Fruit fly (Drosophila melanogaster): Measurements from ENCODE around the gene CG15771.

CG15771 gene

DNA sequence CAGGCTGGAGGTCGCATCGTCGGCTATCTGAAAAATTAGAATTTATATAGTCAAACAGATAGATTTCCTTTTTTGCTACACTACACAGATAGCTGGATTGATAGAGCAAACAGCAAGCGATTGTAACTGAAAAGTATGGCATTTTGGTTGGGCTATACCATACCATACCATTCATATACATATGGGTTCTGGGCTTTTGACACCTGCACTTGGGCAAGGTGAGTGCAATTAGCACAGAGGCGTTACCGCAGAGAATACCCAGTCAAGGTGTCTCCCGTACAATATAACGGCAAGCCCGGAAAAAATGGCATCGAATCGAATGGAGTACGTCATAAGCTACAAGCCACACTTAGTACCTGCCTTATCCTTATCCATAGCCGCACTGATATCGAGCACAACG, 40.6 kb upstream of the CG15771 start:
- no peak for TF ChIP-seq CG15514 (GFP tag; optimal IDR thresholded peaks at IDR 0.05)

DNA sequence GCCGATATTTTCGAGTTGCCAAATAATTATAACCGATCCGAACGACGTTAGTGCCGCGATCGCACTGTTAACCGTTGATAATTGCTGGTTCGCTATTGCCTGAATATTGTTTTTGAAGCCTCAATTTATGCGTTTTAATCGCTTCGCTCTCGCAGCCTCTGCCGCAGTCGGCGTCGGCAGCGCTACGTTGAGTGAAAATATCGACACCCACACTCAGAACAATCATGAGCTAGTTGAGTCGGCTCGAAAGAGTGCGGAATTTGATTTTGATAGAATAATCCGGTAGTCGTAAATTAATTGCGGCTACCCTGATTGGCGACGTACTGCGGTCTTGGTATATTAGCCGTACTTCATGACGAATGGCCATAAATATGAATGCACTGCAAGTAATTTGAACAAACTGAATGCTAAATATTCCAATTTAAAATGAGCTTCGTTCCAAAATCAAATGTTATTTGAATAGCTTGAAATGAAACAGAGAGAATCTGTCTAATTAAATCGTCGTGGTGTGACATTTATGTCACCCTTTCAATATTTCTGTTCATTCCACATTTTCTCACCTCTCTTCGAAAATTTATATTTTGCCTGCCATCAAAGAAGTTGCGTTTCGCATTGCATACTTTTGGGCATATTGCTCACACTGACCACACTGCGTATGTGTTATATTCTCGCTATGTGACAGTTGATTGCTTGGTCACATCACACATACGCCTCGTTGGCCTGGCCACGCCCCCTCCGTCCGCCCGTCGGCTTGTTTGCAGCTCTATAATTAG, 39.7 kb upstream of the CG15771 start:
- TF ChIP-seq CG2875 (GFP tag; optimal IDR thresholded peaks at IDR 0.05): no peak
- no peak for TF ChIP-seq ro (GFP tag; IDR thresholded peaks at IDR 0.05)
- TF ChIP-seq B-H2 (GFP tag; optimal IDR thresholded peaks at IDR 0.05): no peak
- TF ChIP-seq ems (GFP tag; optimal IDR thresholded peaks at IDR 0.05): no peak
- no peak for TF ChIP-seq CG14441 (GFP tag; IDR thresholded peaks at IDR 0.05)
- TF ChIP-seq ci (GFP tag; IDR thresholded peaks at IDR 0.05): peak; percentile 13; the same call in 1 of the 3 replicates
- TF ChIP-seq CG32772 (GFP tag; IDR thresholded peaks at IDR 0.05): no peak
- TF ChIP-seq CG12391 (tag; optimal IDR thresholded peaks at IDR 0.05): no peak
- TF ChIP-seq Sox102F (GFP tag; optimal IDR thresholded peaks at IDR 0.05): no peak
- no peak for TF ChIP-seq knrl (GFP tag; IDR thresholded peaks at IDR 0.05; ENCODE audit: partially characterized antibody)
- no peak for TF ChIP-seq disco-r (GFP tag; optimal IDR thresholded peaks at IDR 0.05)
- TF ChIP-seq Ada2b (GFP tag; IDR thresholded peaks at IDR 0.05): no peak
- peak; percentile 83 for TF ChIP-seq z (GFP tag; IDR thresholded peaks at IDR 0.05)
- no peak for TF ChIP-seq hth (optimal IDR thresholded peaks at IDR 0.05)
- no peak for TF ChIP-seq bab2 (GFP tag; optimal IDR thresholded peaks at IDR 0.05)
- no peak for TF ChIP-seq CG4424 (GFP tag; optimal IDR thresholded peaks at IDR 0.05)
- TF ChIP-seq CG2678 (tag; optimal IDR thresholded peaks at IDR 0.05): peak; percentile 19
- TF ChIP-seq CG30020 (tag; optimal IDR thresholded peaks at IDR 0.05): no peak
- peak; percentile 4 for TF ChIP-seq Meics (GFP tag; optimal IDR thresholded peaks at IDR 0.05)
- no peak for TF ChIP-seq HLHmδ (GFP tag; optimal IDR thresholded peaks at IDR 0.05)
- 0 out of 2 replicates have a peak, but pooled peaks have one; percentile 14 for TF ChIP-seq E2f1 (GFP tag; IDR thresholded peaks at IDR 0.05)
- peak; percentile 26; the same call in 1 of the 2 replicates for TF ChIP-seq slbo (GFP tag; IDR thresholded peaks at IDR 0.05)
- TF ChIP-seq wek (GFP tag; optimal IDR thresholded peaks at IDR 0.05): no peak
- no peak for TF ChIP-seq CG11696 (GFP tag; IDR thresholded peaks at IDR 0.05)
- no peak for TF ChIP-seq Xbp1 (GFP tag; optimal IDR thresholded peaks at IDR 0.05)
- peak; percentile 19 for TF ChIP-seq CG15269 (tag; optimal IDR thresholded peaks at IDR 0.05)
- TF ChIP-seq lilli (GFP tag; optimal IDR thresholded peaks at IDR 0.05): peak; percentile 15
- peak; percentile 73 for TF ChIP-seq sens (GFP tag)
- TF ChIP-seq grau (tag; optimal IDR thresholded peaks at IDR 0.05): no peak
- no peak for TF ChIP-seq sens-2 (GFP tag; IDR thresholded peaks at IDR 0.05)
- no peak for TF ChIP-seq CG7987 (GFP tag; optimal IDR thresholded peaks at IDR 0.05)
- no peak for TF ChIP-seq TFAM (GFP tag; optimal IDR thresholded peaks at IDR 0.05)
- TF ChIP-seq CG5245 (GFP tag; optimal IDR thresholded peaks at IDR 0.05): no peak
- no peak for TF ChIP-seq scrt (GFP tag; optimal IDR thresholded peaks at IDR 0.05)
- TF ChIP-seq oc (tag; optimal IDR thresholded peaks at IDR 0.05): no peak
- peak in 1 of 2 experiments; percentile 26 for TF ChIP-seq Hr51 (GFP tag; optimal IDR thresholded peaks at IDR 0.05)
- no peak for TF ChIP-seq fd96Cb (tag; optimal IDR thresholded peaks at IDR 0.05)
- no peak for TF ChIP-seq CG9437 (GFP tag; optimal IDR thresholded peaks at IDR 0.05)
- no peak for TF ChIP-seq CG17612 (GFP tag; IDR thresholded peaks at IDR 0.05)
- TF ChIP-seq CG1832 (GFP tag; optimal IDR thresholded peaks at IDR 0.05): no peak
- peak; percentile 11 for TF ChIP-seq cg (GFP tag; optimal IDR thresholded peaks at IDR 0.05)
- 0 out of 2 replicates have a peak, but pooled peaks have one; percentile 7 for TF ChIP-seq Atf6 (GFP tag; IDR thresholded peaks at IDR 0.05)
- TF ChIP-seq CG8290 (GFP tag; optimal IDR thresholded peaks at IDR 0.05): no peak
- peak in 1 of 2 experiments; percentile 23 for TF ChIP-seq CG8290 (tag; optimal IDR thresholded peaks at IDR 0.05)
- no peak for TF ChIP-seq CG17186 (GFP tag; optimal IDR thresholded peaks at IDR 0.05)
- TF ChIP-seq CG9609 (GFP tag; optimal IDR thresholded peaks at IDR 0.05): no peak
- no peak for TF ChIP-seq ap (GFP tag; IDR thresholded peaks at IDR 0.05)

All from whole organism, embryonic.